Worm (Caenorhabditis elegans): ENCODE measurements around the gene ZK1058.3.

DNA sequence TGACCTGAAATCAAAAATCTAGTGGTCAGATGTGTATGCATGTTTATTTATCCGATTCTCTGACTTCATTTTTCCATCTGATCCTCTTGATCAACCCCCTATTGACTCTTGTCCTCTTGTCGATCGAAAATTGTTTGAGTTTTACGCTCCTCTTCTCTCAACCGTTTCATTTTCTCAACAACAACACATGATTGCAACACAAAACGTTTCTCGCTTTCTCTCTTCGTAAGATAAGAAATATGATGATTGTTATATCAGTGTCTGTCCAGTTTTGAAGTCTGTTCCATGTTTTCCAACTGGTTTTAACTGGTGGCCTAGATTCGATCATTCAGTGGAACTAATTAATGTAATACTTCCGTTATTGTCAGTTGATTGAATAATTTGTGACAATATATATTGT, 33.4 kb downstream of the ZK1058.3 start:
- TF ChIP-seq dmd-4 (tag; optimal IDR thresholded peaks at IDR 0.05): no peak
- TF ChIP-seq sma-9 (GFP tag; optimal IDR thresholded peaks at IDR 0.05): peak; percentile 58
- no peak for TF ChIP-seq sma-9 (tag; optimal IDR thresholded peaks at IDR 0.05)
- TF ChIP-seq peb-1 (tag; optimal IDR thresholded peaks at IDR 0.05): no peak
- no peak for TF ChIP-seq ztf-11 (tag; optimal IDR thresholded peaks at IDR 0.05)
- TF ChIP-seq lin-13 (GFP tag; optimal IDR thresholded peaks at IDR 0.05): no peak
- TF ChIP-seq unc-62 (GFP tag; optimal IDR thresholded peaks at IDR 0.05): no peak

Measured in whole organism, L2 larva.